Fruit fly (Drosophila melanogaster): Measurements from ENCODE around the gene CG31533.

Gene CG31533

dm6 chr3R:14125479-14126121 is 31.6 kb downstream of the CG31533 start, which contains the start of the genes 140up and Polr2B (continued):
- TF ChIP-seq ken (GFP tag; IDR thresholded peaks at IDR 0.05) (peak; percentile 92; the same call in 2 of the 3 replicates), CG11247 (GFP tag; IDR thresholded peaks at IDR 0.05) (peak; percentile 91), ems (GFP tag; optimal IDR thresholded peaks at IDR 0.05) (peak; percentile 82), CG1024 (GFP tag; IDR thresholded peaks at IDR 0.05) (peak; percentile 80; the same call in 1 of the 2 replicates), CG4360 (GFP tag; IDR thresholded peaks at IDR 0.05) (peak; percentile 52; the same call in 1 of the 2 replicates), ase (GFP tag; IDR thresholded peaks at IDR 0.05) (peak; percentile 89), CG12071 (GFP tag; optimal IDR thresholded peaks at IDR 0.05) (no peak), YL-1 (GFP tag; optimal IDR thresholded peaks at IDR 0.05) (peak; percentile 88), hb (GFP tag; IDR thresholded peaks at IDR 0.05; ENCODE audit: partially characterized antibody) (no peak), CG9876 (GFP tag; optimal IDR thresholded peaks at IDR 0.05) (peak; percentile 55), Elba2 (GFP tag; optimal IDR thresholded peaks at IDR 0.05) (peak; percentile 70), Poxn (GFP tag; IDR thresholded peaks at IDR 0.05) (peak; percentile 80), Rfx (GFP tag; IDR thresholded peaks at IDR 0.05) (peak; percentile 96), wor (GFP tag; IDR thresholded peaks at IDR 0.05) (peak; percentile 88), ftz-f1 (GFP tag; optimal IDR thresholded peaks at IDR 0.05) (peak; percentile 18), ro (GFP tag; IDR thresholded peaks at IDR 0.05) (peak; percentile 57; the same call in 1 of the 2 replicates), HmgZ (tag; optimal IDR thresholded peaks at IDR 0.05) (peak; percentile 93), CG13424 (tag; optimal IDR thresholded peaks at IDR 0.05) (peak; percentile 95), Adf1 (GFP tag; IDR thresholded peaks at IDR 0.05) (peak; percentile 70), HmgD (GFP tag; optimal IDR thresholded peaks at IDR 0.05) (peak; percentile 58), HLH4C (GFP tag; IDR thresholded peaks at IDR 0.05; ENCODE audit: partially characterized antibody) (no peak), CG2129 (GFP tag; IDR thresholded peaks at IDR 0.05; ENCODE audit: partially characterized antibody) (no peak), MESR4 (GFP tag; optimal IDR thresholded peaks at IDR 0.05) (peak; percentile 91), ewg (GFP tag; optimal IDR thresholded peaks at IDR 0.05) (peak; percentile 81), HLH54F (GFP tag; optimal IDR thresholded peaks at IDR 0.05) (peak; percentile 83), CG1832 (GFP tag; optimal IDR thresholded peaks at IDR 0.05) (no peak), kni (GFP tag; optimal IDR thresholded peaks at IDR 0.05) (peak; percentile 47), D19B (GFP tag; optimal IDR thresholded peaks at IDR 0.05) (peak; percentile 79), CG9215 (GFP tag; IDR thresholded peaks at IDR 0.05) (peak; percentile 94), Nf-YC (tag; optimal IDR thresholded peaks at IDR 0.05) (peak; percentile 86), pho (GFP tag; optimal IDR thresholded peaks at IDR 0.05) (peak; percentile 80), Nf-YB (GFP tag; optimal IDR thresholded peaks at IDR 0.05) (peak; percentile 70), ash1 (GFP tag; optimal IDR thresholded peaks at IDR 0.05) (no peak), CG4854 (GFP tag; optimal IDR thresholded peaks at IDR 0.05) (peak; percentile 74), wek (GFP tag; optimal IDR thresholded peaks at IDR 0.05) (no peak), prd (optimal IDR thresholded peaks at IDR 0.05) (no peak), prd (GFP tag; IDR thresholded peaks at IDR 0.05) (peak; percentile 93), Myb (GFP tag; optimal IDR thresholded peaks at IDR 0.05) (peak; percentile 46), CG9817 (tag; optimal IDR thresholded peaks at IDR 0.05) (peak; percentile 95), Neu2 (GFP tag; optimal IDR thresholded peaks at IDR 0.05; ENCODE audit: borderline replicate concordance) (no peak), danr (GFP tag; IDR thresholded peaks at IDR 0.05) (peak; percentile 84), run (tag; optimal IDR thresholded peaks at IDR 0.05) (peak; percentile 63), Tbp (GFP tag; optimal IDR thresholded peaks at IDR 0.05) (no peak), Gug (GFP tag; IDR thresholded peaks at IDR 0.05) (peak; percentile 90), CG8089 (GFP tag; optimal IDR thresholded peaks at IDR 0.05) (peak; percentile 68), CG18476 (GFP tag; optimal IDR thresholded peaks at IDR 0.05) (peak; percentile 93), sim (GFP tag; IDR thresholded peaks at IDR 0.05) (0 out of 2 replicates have a peak, but pooled peaks have one; percentile 27), ac (GFP tag; optimal IDR thresholded peaks at IDR 0.05) (peak; percentile 12), lov (optimal IDR thresholded peaks at IDR 0.05) (no peak), lov (GFP tag; IDR thresholded peaks at IDR 0.05) (peak; percentile 78; the same call in 1 of the 3 replicates), en (GFP tag; optimal IDR thresholded peaks at IDR 0.05) (peak; percentile 35)

Measured in whole organism, embryonic.